Fruit fly (Drosophila melanogaster): ENCODE data around the gene CG2310.

CG2310 gene

dm6 chr3R:29458689-29459136, 34.6 kb downstream of the CG2310 start (continued):
- TF ChIP-seq dmrt99B (tag; optimal IDR thresholded peaks at IDR 0.05), result peak; percentile 64
- no peak for TF ChIP-seq Dbx (GFP tag; IDR thresholded peaks at IDR 0.05)
- TF ChIP-seq CG1647 (GFP tag; optimal IDR thresholded peaks at IDR 0.05), result no peak
- TF ChIP-seq schlank (tag; optimal IDR thresholded peaks at IDR 0.05), result no peak
- peak; percentile 5 for TF ChIP-seq Dad (GFP tag; optimal IDR thresholded peaks at IDR 0.05)
- TF ChIP-seq Lhr (GFP tag; optimal IDR thresholded peaks at IDR 0.05), result peak; percentile 24
- peak; percentile 27 for TF ChIP-seq run (tag; optimal IDR thresholded peaks at IDR 0.05)
- TF ChIP-seq CG7839 (tag; optimal IDR thresholded peaks at IDR 0.05), result peak; percentile 61
- TF ChIP-seq CG17829 (tag; optimal IDR thresholded peaks at IDR 0.05), result peak; percentile 61
- peak; percentile 19 for TF ChIP-seq maf-S (GFP tag; optimal IDR thresholded peaks at IDR 0.05)
- TF ChIP-seq CG14050 (GFP tag; IDR thresholded peaks at IDR 0.05), result no peak
- no peak for TF ChIP-seq CG14014 (GFP tag; IDR thresholded peaks at IDR 0.05)
- TF ChIP-seq Sox100B (GFP tag; optimal IDR thresholded peaks at IDR 0.05), result peak; percentile 70
- TF ChIP-seq CG15073 (GFP tag; optimal IDR thresholded peaks at IDR 0.05), result no peak
- peak; percentile 91 for TF ChIP-seq Ets65A (GFP tag)
- no peak for TF ChIP-seq pan (optimal IDR thresholded peaks at IDR 0.05)
- peak in 1 of 2 experiments; percentile 46 for TF ChIP-seq pan (GFP tag; optimal IDR thresholded peaks at IDR 0.05 in 1 of 2, IDR thresholded peaks at IDR 0.05 in 1 of 2)
- TF ChIP-seq CG7963 (GFP tag; IDR thresholded peaks at IDR 0.05; ENCODE audit: partially characterized antibody), result no peak
- TF ChIP-seq h (optimal IDR thresholded peaks at IDR 0.05), result no peak
- no peak for TF ChIP-seq Bgb (GFP tag; IDR thresholded peaks at IDR 0.05; ENCODE audit: partially characterized antibody)
- TF ChIP-seq ap (GFP tag; IDR thresholded peaks at IDR 0.05), result 0 out of 2 replicates have a peak, but pooled peaks have one; percentile 28
- TF ChIP-seq phol (tag; optimal IDR thresholded peaks at IDR 0.05), result peak; percentile 77
- TF ChIP-seq CG8478 (optimal IDR thresholded peaks at IDR 0.05), result no peak
- TF ChIP-seq CG3995 (GFP tag; optimal IDR thresholded peaks at IDR 0.05), result no peak
- peak; percentile 40 for TF ChIP-seq NC2β (GFP tag; optimal IDR thresholded peaks at IDR 0.05)
- TF ChIP-seq pho (GFP tag; optimal IDR thresholded peaks at IDR 0.05), result no peak
- no peak for TF ChIP-seq CG42726 (GFP tag; IDR thresholded peaks at IDR 0.05; ENCODE audit: partially characterized antibody)
- TF ChIP-seq CrebB (tag; optimal IDR thresholded peaks at IDR 0.05), result no peak
- TF ChIP-seq CG33213 (GFP tag; optimal IDR thresholded peaks at IDR 0.05), result no peak
- peak; percentile 33 for TF ChIP-seq Hmr (GFP tag; optimal IDR thresholded peaks at IDR 0.05)
- TF ChIP-seq Hr39 (optimal IDR thresholded peaks at IDR 0.05), result no peak
- TF ChIP-seq CG7271 (tag; optimal IDR thresholded peaks at IDR 0.05), result peak; percentile 57
- TF ChIP-seq sd (tag; optimal IDR thresholded peaks at IDR 0.05), result no peak
- no peak for TF ChIP-seq BtbVII (GFP tag; optimal IDR thresholded peaks at IDR 0.05)
- no peak for TF ChIP-seq CG6765 (GFP tag; optimal IDR thresholded peaks at IDR 0.05)
- peak; percentile 2 for TF ChIP-seq CG15601 (tag; optimal IDR thresholded peaks at IDR 0.05)
- TF ChIP-seq CG10565 (GFP tag; optimal IDR thresholded peaks at IDR 0.05), result no peak
- TF ChIP-seq seq (GFP tag; IDR thresholded peaks at IDR 0.05), result no peak
- peak; percentile 64 for TF ChIP-seq Xbp1 (GFP tag; optimal IDR thresholded peaks at IDR 0.05)
- peak; percentile 22 for TF ChIP-seq CG6689 (GFP tag; IDR thresholded peaks at IDR 0.05)
- TF ChIP-seq CG4282 (GFP tag; optimal IDR thresholded peaks at IDR 0.05), result no peak
- TF ChIP-seq D19A (tag; optimal IDR thresholded peaks at IDR 0.05), result peak; percentile 53
- peak; percentile 32 for TF ChIP-seq CG15011 (GFP tag; optimal IDR thresholded peaks at IDR 0.05)
- no peak for TF ChIP-seq Lpt (GFP tag; optimal IDR thresholded peaks at IDR 0.05)
- no peak for TF ChIP-seq ranshi (GFP tag; IDR thresholded peaks at IDR 0.05)
- no peak for TF ChIP-seq CG12299 (tag; optimal IDR thresholded peaks at IDR 0.05)
- peak; percentile 44 for TF ChIP-seq org-1 (GFP tag; optimal IDR thresholded peaks at IDR 0.05)
- no peak for TF ChIP-seq Dip3 (GFP tag; optimal IDR thresholded peaks at IDR 0.05)
- peak; percentile 58 for TF ChIP-seq Hr3 (GFP tag; optimal IDR thresholded peaks at IDR 0.05)
- no peak for TF ChIP-seq z (GFP tag; IDR thresholded peaks at IDR 0.05)
- TF ChIP-seq Dref (GFP tag; IDR thresholded peaks at IDR 0.05), result no peak
- TF ChIP-seq CG8388 (GFP tag; optimal IDR thresholded peaks at IDR 0.05), result peak; percentile 76
- TF ChIP-seq HHEX (GFP tag; optimal IDR thresholded peaks at IDR 0.05), result peak; percentile 15
